Fruit fly (Drosophila melanogaster) S2 (cell line): ENCODE measurements around the gene CG34173.

Experiments used
- CG8478 ChIP-seq: fragments of >200 bp; optimal IDR thresholded peaks from 2 replicates; lab custom pipeline; 2018
- CTCF ChIP-seq, 2 experiments: fragments of >200 bp; optimal IDR thresholded peaks; 2 replicates each; lab custom pipeline; 2018

dm6 chr2L:22059852-22060251 is 5.8 kb upstream of the CG34173 start:
- no peak for TF ChIP-seq CG8478
- TF ChIP-seq CTCF (optimal IDR thresholded peaks at IDR 0.05; lab: Kevin White, UChicago), result no peak
